Fruit fly (Drosophila melanogaster): ENCODE results near the gene kmg.

- TF ChIP-seq CG11617 (GFP tag; optimal IDR thresholded peaks at IDR 0.05) (no peak), Clk (GFP tag; optimal IDR thresholded peaks at IDR 0.05) (no peak), cic (GFP tag; optimal IDR thresholded peaks at IDR 0.05) (no peak), ovo (GFP tag; optimal IDR thresholded peaks at IDR 0.05) (peak; percentile 2), CG5204 (GFP tag; optimal IDR thresholded peaks at IDR 0.05) (no peak), CG33017 (tag; optimal IDR thresholded peaks at IDR 0.05) (no peak)
Measured at dm6 chr2L:13191052-13191678, 30.8 kb downstream of the kmg start.
